Worm (Caenorhabditis elegans): ENCODE results near the gene ZK1098.9.

The ZK1098.9 gene

DNA sequence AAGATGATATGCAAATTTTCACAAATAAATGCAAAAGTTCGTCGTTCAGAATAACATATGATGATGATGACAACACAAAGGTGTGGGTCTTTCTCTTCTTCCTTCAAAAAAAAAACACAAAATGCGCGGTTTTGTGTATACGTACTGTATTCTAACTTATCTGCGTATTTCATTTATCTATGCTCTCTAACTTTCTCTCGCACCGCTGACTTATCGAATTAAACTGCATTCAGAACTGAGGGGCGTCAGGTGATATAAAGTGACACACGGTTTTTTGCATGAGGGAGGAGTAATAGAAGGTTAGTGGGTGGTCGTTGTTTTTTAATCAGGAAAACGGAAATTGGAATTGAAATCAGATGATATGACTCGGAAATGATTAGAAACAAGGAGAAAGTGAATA is 44.0 kb upstream of the ZK1098.9 start, which contains the start of gene sod-4 (continued):
- TF ChIP-seq lin-13 (GFP tag; optimal IDR thresholded peaks at IDR 0.05) (peak; percentile 13), pqm-1 (tag; optimal IDR thresholded peaks at IDR 0.05) (no peak), nhr-47 (tag; optimal IDR thresholded peaks at IDR 0.05) (peak; percentile 16), nhr-90 (tag; optimal IDR thresholded peaks at IDR 0.05; ENCODE audit: poor library complexity) (peak; percentile 42), pax-3 (tag; optimal IDR thresholded peaks at IDR 0.05) (no peak), hlh-4 (tag; optimal IDR thresholded peaks at IDR 0.05) (no peak), nhr-20 (tag; optimal IDR thresholded peaks at IDR 0.05) (peak; percentile 64), ets-5 (GFP tag; IDR thresholded peaks at IDR 0.05) (no peak), pag-3 (tag; optimal IDR thresholded peaks at IDR 0.05; ENCODE audit: borderline replicate concordance, insufficient read depth) (peak; percentile 2), unc-130 (tag; optimal IDR thresholded peaks at IDR 0.05) (no peak), lir-3 (tag; optimal IDR thresholded peaks at IDR 0.05; ENCODE audit: poor library complexity) (peak; percentile 6), nhr-237 (tag; optimal IDR thresholded peaks at IDR 0.05) (no peak), fkh-8 (tag; optimal IDR thresholded peaks at IDR 0.05) (no peak), nhr-28 (tag; optimal IDR thresholded peaks at IDR 0.05) (no peak), jun-1 (tag; optimal IDR thresholded peaks at IDR 0.05) (no peak), C34B4.2 (tag; optimal IDR thresholded peaks at IDR 0.05) (no peak), nhr-11 (tag; optimal IDR thresholded peaks at IDR 0.05) (no peak), dsc-1 (tag; optimal IDR thresholded peaks at IDR 0.05) (no peak), fos-1 (tag; optimal IDR thresholded peaks at IDR 0.05) (no peak), ces-1 (GFP tag; optimal IDR thresholded peaks at IDR 0.05) (no peak), elt-2 (tag; optimal IDR thresholded peaks at IDR 0.05) (no peak), C04F5.9 (tag; optimal IDR thresholded peaks at IDR 0.05) (no peak), snpc-4 (tag; optimal IDR thresholded peaks at IDR 0.05) (no peak), tlp-1 (tag; optimal IDR thresholded peaks at IDR 0.05) (no peak), mef-2 (tag; optimal IDR thresholded peaks at IDR 0.05) (no peak), dpl-1 (GFP tag; optimal IDR thresholded peaks at IDR 0.05) (peak in 2 of 3 experiments; percentile 17 to 36), nhr-77 (tag; optimal IDR thresholded peaks at IDR 0.05) (no peak), unc-62 (GFP tag; optimal IDR thresholded peaks at IDR 0.05) (no peak), fkh-10 (GFP tag; optimal IDR thresholded peaks at IDR 0.05) (no peak), mep-1 (tag; optimal IDR thresholded peaks at IDR 0.05) (peak; percentile 63), hpl-2 (GFP tag; optimal IDR thresholded peaks at IDR 0.05) (no peak), snu-23 (GFP tag; optimal IDR thresholded peaks at IDR 0.05) (peak; percentile 71), unc-30 (tag; optimal IDR thresholded peaks at IDR 0.05) (no peak), lsy-2 (tag; optimal IDR thresholded peaks at IDR 0.05) (peak in 1 of 2 experiments; percentile 57), fkh-4 (tag; optimal IDR thresholded peaks at IDR 0.05; ENCODE audit: borderline replicate concordance) (no peak), F16B12.6 (tag; optimal IDR thresholded peaks at IDR 0.05) (no peak), tbx-2 (tag; optimal IDR thresholded peaks at IDR 0.05) (peak; percentile 25), sup-37 (GFP tag; optimal IDR thresholded peaks at IDR 0.05) (no peak), sptf-1 (tag; optimal IDR thresholded peaks at IDR 0.05) (no peak), egl-27 (tag; optimal IDR thresholded peaks at IDR 0.05) (no peak), rnt-1 (tag; optimal IDR thresholded peaks at IDR 0.05) (no peak), nhr-84 (tag; optimal IDR thresholded peaks at IDR 0.05) (no peak), sox-4 (tag; optimal IDR thresholded peaks at IDR 0.05) (no peak), aly-2 (tag; optimal IDR thresholded peaks at IDR 0.05) (no peak), elt-3 (tag; optimal IDR thresholded peaks at IDR 0.05) (peak in 2 of 6 experiments; percentile 33 to 90), mdl-1 (tag; optimal IDR thresholded peaks at IDR 0.05) (peak in 1 of 2 experiments; percentile 47), lin-14 (GFP tag; optimal IDR thresholded peaks at IDR 0.05) (peak; percentile 83), swsn-7 (tag; optimal IDR thresholded peaks at IDR 0.05) (no peak), skn-1 (tag; optimal IDR thresholded peaks at IDR 0.05) (peak; percentile 25), efl-1 (optimal IDR thresholded peaks at IDR 0.05) (peak in 1 of 2 experiments; percentile 6), efl-1 (GFP tag; optimal IDR thresholded peaks at IDR 0.05 in 1 of 2) (peak in 1 of 2 experiments; percentile 86), egl-13 (tag; optimal IDR thresholded peaks at IDR 0.05) (no peak)
